Worm (Caenorhabditis elegans) whole organism, L3 larva: ENCODE measurements around the gene Y43F8B.11.

Experiments used
- aly-2 ChIP-seq: fragments of 150-350 bp; optimal IDR thresholded peaks from 2 replicates; lab custom pipeline; 2014; ENCODE audit warnings: missing biosample characterization, missing genetic modification characterization
- ama-1 ChIP-seq: fragments of 150-350 bp; optimal IDR thresholded peaks from 2 replicates; lab custom pipeline; 2018
- ceh-16 ChIP-seq: sonication (generic microtip); optimal IDR thresholded peaks from 2 replicates; lab custom pipeline; 2017; ENCODE audit warnings: missing biosample characterization, missing genetic modification characterization
- daf-12 ChIP-seq: fragments of 150-350 bp; optimal IDR thresholded peaks from 2 replicates; lab custom pipeline; 2014; ENCODE audit warnings: missing biosample characterization, missing genetic modification reagents, missing genetic modification characterization
- egl-27 ChIP-seq: sonication (generic microtip); optimal IDR thresholded peaks from 4 replicates; lab custom pipeline; 2017; ENCODE audit warnings: missing biosample characterization, missing genetic modification reagents, missing genetic modification characterization
- egl-5 ChIP-seq: fragments of 150-350 bp; optimal IDR thresholded peaks from 2 replicates; lab custom pipeline; 2017; ENCODE audit warnings: missing biosample characterization, missing genetic modification reagents, missing genetic modification characterization, inconsistent platforms
- elt-1 ChIP-seq: fragments of 150-350 bp; optimal IDR thresholded peaks from 2 replicates; lab custom pipeline; 2014; ENCODE audit warnings: missing biosample characterization, missing genetic modification characterization
- elt-3 ChIP-seq, 3 experiments: fragments of 150-350 bp in 1 of 3; sonication (generic microtip) in 2 of 3; optimal IDR thresholded peaks; 2 replicates in 2 of 3; 4 replicates in 1 of 3; lab custom pipeline; 2014 to 2017; ENCODE audit warnings: missing biosample characterization in 3 of 3, missing genetic modification characterization in 3 of 3
- fkh-10 ChIP-seq: sonication (generic microtip); optimal IDR thresholded peaks from 2 replicates; lab custom pipeline; 2017; ENCODE audit warnings: missing biosample characterization, missing genetic modification reagents, missing genetic modification characterization
- fkh-2 ChIP-seq: fragments of 150-350 bp; optimal IDR thresholded peaks from 2 replicates; lab custom pipeline; 2014; ENCODE audit warnings: missing biosample characterization, missing genetic modification reagents, missing genetic modification characterization
- fos-1 ChIP-seq: fragments of 150-350 bp; optimal IDR thresholded peaks from 2 replicates; lab custom pipeline; 2014; ENCODE audit warnings: missing biosample characterization, missing genetic modification characterization
- hmg-11 ChIP-seq: sonication (generic microtip); optimal IDR thresholded peaks from 2 replicates; lab custom pipeline; 2016; ENCODE audit warnings: missing genetic modification characterization, missing compliant biosample characterization
- jun-1 ChIP-seq: fragments of 150-350 bp; optimal IDR thresholded peaks from 2 replicates; lab custom pipeline; 2014; ENCODE audit warnings: missing biosample characterization, missing genetic modification reagents, missing genetic modification characterization
- lin-15B ChIP-seq: fragments of 150-350 bp; optimal IDR thresholded peaks from 2 replicates; lab custom pipeline; 2014; ENCODE audit warnings: missing biosample characterization, missing genetic modification characterization
- lsy-12 ChIP-seq: sonication (generic microtip); optimal IDR thresholded peaks from 2 replicates; lab custom pipeline; 2016; ENCODE audit warnings: mild to moderate bottlenecking, missing genetic modification characterization, missing compliant biosample characterization
- mdl-1 ChIP-seq: fragments of 150-350 bp; optimal IDR thresholded peaks from 2 replicates; lab custom pipeline; 2014; ENCODE audit warnings: missing biosample characterization, missing genetic modification characterization
- mml-1 ChIP-seq: fragments of 150-350 bp; sonication (generic microtip); optimal IDR thresholded peaks from 3 replicates; lab custom pipeline; 2014; ENCODE audit warnings: missing biosample characterization, missing genetic modification characterization
- nfya-1 ChIP-seq: sonication (generic microtip); optimal IDR thresholded peaks from 2 replicates; lab custom pipeline; 2017; ENCODE audit warnings: missing genetic modification characterization, mild to moderate bottlenecking, missing compliant biosample characterization, antibody characterized with exemption, moderate library complexity; ENCODE audit not compliant: insufficient read depth
- nhr-11 ChIP-seq: fragments of 150-350 bp; optimal IDR thresholded peaks from 2 replicates; lab custom pipeline; 2014; ENCODE audit warnings: missing biosample characterization, missing genetic modification characterization
- nhr-12 ChIP-seq: fragments of 150-350 bp; optimal IDR thresholded peaks from 2 replicates; lab custom pipeline; 2014; ENCODE audit warnings: missing biosample characterization, missing genetic modification characterization
- nhr-23 ChIP-seq: fragments of 150-350 bp; optimal IDR thresholded peaks from 2 replicates; lab custom pipeline; 2014; ENCODE audit warnings: missing biosample characterization, missing genetic modification reagents, missing genetic modification characterization
- nhr-237 ChIP-seq: fragments of 150-350 bp; optimal IDR thresholded peaks from 2 replicates; lab custom pipeline; 2014; ENCODE audit warnings: missing biosample characterization, missing genetic modification characterization
- nhr-28 ChIP-seq: fragments of 150-350 bp; optimal IDR thresholded peaks from 2 replicates; lab custom pipeline; 2014; ENCODE audit warnings: missing biosample characterization, missing genetic modification characterization
- nhr-43 ChIP-seq: sonication (generic microtip); optimal IDR thresholded peaks from 2 replicates; lab custom pipeline; 2016; ENCODE audit warnings: mild to moderate bottlenecking, missing genetic modification characterization, missing compliant biosample characterization; ENCODE audit not compliant: poor library complexity, severe bottlenecking
- nhr-67 ChIP-seq: fragments of 150-350 bp; optimal IDR thresholded peaks from 2 replicates; lab custom pipeline; 2014; ENCODE audit warnings: missing biosample characterization, missing genetic modification characterization
- nhr-76 ChIP-seq: fragments of 150-350 bp; sonication (generic microtip); optimal IDR thresholded peaks from 5 replicates; lab custom pipeline; 2014; ENCODE audit warnings: missing biosample characterization, missing genetic modification characterization
- pha-4 ChIP-seq: fragments of 150-350 bp; optimal IDR thresholded peaks from 2 replicates; lab custom pipeline; 2014; ENCODE audit warnings: missing biosample characterization, missing genetic modification reagents, missing genetic modification characterization
- sea-2 ChIP-seq: fragments of 150-350 bp; sonication (generic microtip); optimal IDR thresholded peaks from 4 replicates; lab custom pipeline; 2014; ENCODE audit warnings: missing biosample characterization, missing genetic modification reagents, missing genetic modification characterization
- snpc-4 ChIP-seq: fragments of 150-350 bp; optimal IDR thresholded peaks from 2 replicates; lab custom pipeline; 2014; ENCODE audit warnings: missing biosample characterization, missing genetic modification characterization
- tbx-2 ChIP-seq: sonication (generic microtip); optimal IDR thresholded peaks from 2 replicates; lab custom pipeline; 2016; ENCODE audit warnings: mild to moderate bottlenecking, missing genetic modification characterization, missing compliant biosample characterization
- unc-62 ChIP-seq: fragments of 150-350 bp; sonication (generic microtip); optimal IDR thresholded peaks from 4 replicates; lab custom pipeline; 2014; ENCODE audit warnings: missing biosample characterization, missing genetic modification reagents, missing genetic modification characterization
- zag-1 ChIP-seq: fragments of 150-350 bp; optimal IDR thresholded peaks from 2 replicates; lab custom pipeline; 2014; ENCODE audit warnings: missing biosample characterization, missing genetic modification characterization
- ztf-11 ChIP-seq: fragments of 150-350 bp; optimal IDR thresholded peaks from 2 replicates; lab custom pipeline; 2014; ENCODE audit warnings: missing biosample characterization, missing genetic modification characterization

Gene Y43F8B.11

DNA sequence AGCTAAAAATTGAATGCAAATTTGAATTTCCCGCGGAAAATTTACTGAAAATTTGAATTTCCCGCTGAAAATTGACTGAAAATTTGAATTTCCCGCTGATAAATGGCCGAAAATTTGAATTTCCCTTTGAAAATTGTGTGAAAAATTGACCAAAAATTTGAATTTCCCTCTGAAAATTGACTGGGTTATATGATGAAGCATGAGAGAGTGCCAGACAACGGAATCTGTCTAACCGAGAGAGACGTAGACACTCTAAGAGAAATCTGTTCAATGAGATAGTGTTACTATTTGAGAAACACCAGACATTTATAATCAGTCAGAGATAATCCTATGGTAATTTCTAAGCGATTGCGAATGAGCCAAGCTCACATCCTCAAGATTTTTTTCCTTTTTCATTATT, 6.8 kb downstream of the Y43F8B.11 start:
- TF ChIP-seq fos-1 (tag; lab: Kevin White, UChicago) (no peak), lsy-12 (no peak), elt-1 (no peak), lin-15B (tag; lab: Kevin White, UChicago) (no peak), tbx-2 (tag; lab: Kevin White, UChicago) (no peak), ceh-16 (tag; lab: Kevin White, UChicago) (no peak), mdl-1 (tag; lab: Kevin White, UChicago) (no peak), unc-62 (no peak), fkh-10 (GFP tag; lab: Kevin White, UChicago) (no peak), snpc-4 (tag; lab: Kevin White, UChicago) (no peak), ama-1 (lab: Kevin White, UChicago) (no peak), egl-5 (no peak), mml-1 (tag; lab: Kevin White, UChicago) (no peak)

DNA sequence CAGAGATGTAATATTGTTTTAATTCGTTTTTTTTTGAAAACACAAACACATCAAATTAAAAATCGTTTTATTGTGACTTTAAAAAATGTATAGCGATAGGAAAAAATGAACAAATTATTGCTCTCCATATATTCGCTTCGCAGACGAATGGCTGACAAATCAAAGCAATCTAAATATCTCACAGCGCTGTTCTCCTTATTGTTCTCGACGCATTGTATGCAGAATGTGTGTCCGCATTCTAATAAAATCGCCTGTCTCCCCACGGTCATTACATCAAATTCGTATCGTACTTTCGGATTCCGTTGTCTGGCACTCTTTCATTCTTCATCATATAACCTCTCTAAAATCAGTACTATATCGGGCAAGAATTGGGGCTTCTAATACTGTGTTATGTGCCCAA, 7.4 kb downstream of the Y43F8B.11 start, which contains the start of gene Y43F8B.9:
TSS of gene Y43F8B.9 (plus strand) at position 301 of the 400 bp plus-strand sequence.
- TF ChIP-seq nhr-12 (tag; lab: Kevin White, UChicago) (no peak), ama-1 (lab: Kevin White, UChicago) (no peak), hmg-11 (tag; lab: Kevin White, UChicago) (no peak), fkh-2 (tag; lab: Kevin White, UChicago) (no peak), unc-62 (no peak), zag-1 (tag; lab: Kevin White, UChicago) (no peak), nhr-43 (no peak), pha-4 (no peak), aly-2 (no peak), sea-2 (GFP tag; lab: Kevin White, UChicago) (no peak), nhr-28 (tag; lab: Kevin White, UChicago) (no peak), jun-1 (no peak), fos-1 (tag; lab: Kevin White, UChicago) (no peak), ztf-11 (no peak)

DNA sequence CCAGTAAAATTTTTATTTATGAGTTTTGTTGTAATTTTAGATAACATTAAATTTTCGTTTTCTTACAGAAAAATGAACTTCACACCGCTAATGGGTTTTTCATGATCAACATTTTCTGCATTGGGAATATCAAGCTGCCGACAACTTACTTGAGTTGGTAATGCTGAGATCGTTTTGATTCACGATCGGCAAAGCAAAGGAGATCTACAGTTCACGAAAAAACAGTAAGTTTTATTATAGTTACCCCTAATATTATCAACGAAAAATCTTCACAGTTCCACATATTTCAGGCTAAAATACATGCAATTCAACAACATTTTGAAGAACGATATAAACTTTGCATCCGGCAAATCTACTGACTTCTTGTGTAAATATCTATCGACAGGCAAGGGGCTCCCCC, 12.1 kb downstream of the Y43F8B.11 start, which contains the start of gene Y43F8B.22:
TSS of gene Y43F8B.22 (plus strand) at position 301 of the 400 bp plus-strand sequence.
- TF ChIP-seq nhr-43 (no peak), pha-4 (no peak), nhr-11 (tag; lab: Kevin White, UChicago) (no peak), daf-12 (tag; lab: Kevin White, UChicago) (no peak), elt-3 (tag; optimal IDR thresholded peaks at IDR 0.05; lab: Kevin White, UChicago) (no peak)

DNA sequence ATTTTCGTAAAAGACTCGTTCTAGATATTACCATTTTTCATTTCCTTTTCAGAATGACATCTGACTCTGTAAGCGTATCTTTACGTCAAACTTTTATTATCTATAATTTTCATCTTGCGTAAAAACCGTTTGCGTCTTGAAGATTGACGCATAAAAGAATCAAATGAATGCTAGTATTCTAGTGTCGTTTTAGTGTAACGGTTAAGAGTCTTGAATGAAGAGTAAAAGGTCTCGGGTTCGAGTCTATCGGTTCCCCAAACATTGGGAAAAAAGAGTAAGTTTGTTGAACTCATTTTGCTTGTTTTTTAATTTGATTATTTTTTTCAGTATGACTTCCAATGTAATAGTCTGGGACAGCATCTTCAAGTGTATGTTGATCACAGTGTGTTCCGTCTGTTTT, 14.0 kb downstream of the Y43F8B.11 start, which contains the start of gene Y43F8B.17:
TSS of gene Y43F8B.17 (plus strand) at position 215 of the 400 bp plus-strand sequence.
- TF ChIP-seq nhr-11 (tag; lab: Kevin White, UChicago) (no peak), tbx-2 (tag; lab: Kevin White, UChicago) (no peak), sea-2 (GFP tag; lab: Kevin White, UChicago) (no peak), zag-1 (tag; lab: Kevin White, UChicago) (no peak), nhr-43 (no peak), mml-1 (tag; lab: Kevin White, UChicago) (no peak), egl-27 (tag; lab: Kevin White, UChicago) (no peak), nhr-76 (tag; lab: Kevin White, UChicago) (no peak), mdl-1 (tag; lab: Kevin White, UChicago) (no peak), aly-2 (no peak), nhr-28 (tag; lab: Kevin White, UChicago) (no peak)

DNA sequence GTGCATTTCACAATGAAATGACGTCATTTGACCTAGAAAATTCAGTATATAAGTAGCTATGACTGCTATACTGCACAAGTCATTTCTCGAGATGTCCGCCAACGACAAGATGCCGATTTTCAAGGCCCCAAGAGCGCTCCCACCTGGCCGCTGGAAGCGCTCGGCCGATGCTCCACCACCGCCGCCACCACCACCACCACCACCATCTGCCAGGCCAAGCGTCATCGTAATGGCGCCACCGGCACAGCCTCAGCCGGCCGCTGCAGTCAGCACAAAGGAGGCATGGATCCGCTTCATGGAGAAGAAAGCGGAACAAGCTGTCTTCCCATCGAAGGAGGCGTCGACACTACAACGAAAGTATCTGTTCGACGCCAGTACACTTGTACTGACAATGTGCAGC, 14.8 kb downstream of the Y43F8B.11 start, which contains the start of gene Y43F8B.28:
TSS of gene Y43F8B.28 (plus strand) at position 59 of the 400 bp plus-strand sequence.
- no peak for TF ChIP-seq nhr-237
- no peak for TF ChIP-seq ama-1 (lab: Kevin White, UChicago)
- no peak for TF ChIP-seq nfya-1 (tag; lab: Kevin White, UChicago)
- TF ChIP-seq ceh-16 (tag; lab: Kevin White, UChicago) = no peak
- TF ChIP-seq nhr-67 (tag; lab: Kevin White, UChicago) = no peak
- TF ChIP-seq nhr-23 (tag; lab: Kevin White, UChicago) = no peak
- TF ChIP-seq nhr-11 (tag; lab: Kevin White, UChicago) = no peak
- no peak for TF ChIP-seq fos-1 (tag; lab: Kevin White, UChicago)
- TF ChIP-seq mml-1 (tag; lab: Kevin White, UChicago) = no peak
